Worm (Caenorhabditis elegans) whole organism, young adult: ENCODE data around the gene F35B3.7.

Source experiments
- B0035.1 ChIP-seq: sonication (generic microtip); optimal IDR thresholded peaks from 2 replicates; lab custom pipeline; 2016; ENCODE audit warnings: missing genetic modification characterization, mild to moderate bottlenecking, missing compliant biosample characterization, missing genotype, missing genetic modification reagents
- F22D6.2 ChIP-seq: sonication (generic microtip); optimal IDR thresholded peaks from 2 replicates; lab custom pipeline; 2016; ENCODE audit warnings: mild to moderate bottlenecking, missing genetic modification characterization, missing compliant biosample characterization
- F23B12.7 ChIP-seq: sonication (generic microtip); optimal IDR thresholded peaks from 2 replicates; lab custom pipeline; 2017; ENCODE audit warnings: missing genetic modification characterization, mild to moderate bottlenecking, missing compliant biosample characterization, antibody characterized with exemption, moderate library complexity; ENCODE audit not compliant: insufficient read depth
- F49E8.2 ChIP-seq: sonication (generic microtip); optimal IDR thresholded peaks from 3 replicates; lab custom pipeline; 2017; ENCODE audit warnings: missing genetic modification characterization, mild to moderate bottlenecking, missing compliant biosample characterization, antibody characterized with exemption, moderate library complexity; ENCODE audit not compliant: insufficient read depth
- F57C9.4 ChIP-seq: sonication (generic microtip); optimal IDR thresholded peaks from 2 replicates; lab custom pipeline; 2017; ENCODE audit warnings: mild to moderate bottlenecking, missing genetic modification characterization, missing compliant biosample characterization
- K12H6.12 ChIP-seq: fragments of 200-800 bp; sonication (Bioruptor generic); optimal IDR thresholded peaks from 2 replicates; lab custom pipeline; 2018; ENCODE audit warnings: mild to moderate bottlenecking, missing genetic modification characterization, missing compliant biosample characterization
- T07F8.4 ChIP-seq: sonication (generic microtip); optimal IDR thresholded peaks from 2 replicates; lab custom pipeline; 2016; ENCODE audit warnings: mild to moderate bottlenecking, missing genetic modification characterization, moderate library complexity, missing compliant biosample characterization
- Y53F4B.3 ChIP-seq: fragments of 200-800 bp; sonication (Bioruptor generic); IDR thresholded peaks from 2 replicates; pipeline ENCODE4 v1.3.6; 2022; ENCODE audit warnings: missing genetic modification reagents, missing genetic modification characterization, missing compliant biosample characterization
- Y53G8AR.9 ChIP-seq: fragments of 200-800 bp; sonication (Bioruptor generic); conservative IDR thresholded peaks from 2 replicates; pipeline ENCODE4 v1.3.6; 2022; ENCODE audit warnings: missing genetic modification reagents, missing genetic modification characterization, missing compliant biosample characterization
- ZK185.1 ChIP-seq: sonication (generic microtip); optimal IDR thresholded peaks from 2 replicates; lab custom pipeline; 2016; ENCODE audit warnings: mild to moderate bottlenecking, missing genetic modification characterization, missing compliant biosample characterization; ENCODE audit not compliant: poor library complexity, severe bottlenecking
- atf-7 ChIP-seq: sonication (generic microtip); optimal IDR thresholded peaks from 2 replicates; lab custom pipeline; 2017; ENCODE audit warnings: mild to moderate bottlenecking, missing genetic modification characterization, missing compliant biosample characterization
- attf-5 ChIP-seq: fragments of 200-800 bp; sonication (Bioruptor generic); optimal IDR thresholded peaks from 2 replicates; lab custom pipeline; 2018; ENCODE audit warnings: mild to moderate bottlenecking, missing genetic modification characterization, missing compliant biosample characterization
- cebp-1 ChIP-seq, 2 experiments: fragments of 200-800 bp in 1 of 2; sonication (Bioruptor generic) in 1 of 2; sonication (generic microtip) in 1 of 2; IDR thresholded peaks in 1 of 2; optimal IDR thresholded peaks in 1 of 2; 2 replicates each; pipeline versions ENCODE4 v1.3.6 to Lab custom; 2017 to 2022; ENCODE audit warnings: missing compliant biosample characterization in 2 of 2, missing genetic modification characterization in 2 of 2, mild to moderate bottlenecking in 1 of 2, missing genetic modification reagents in 1 of 2, moderate library complexity in 1 of 2
- chd-7 ChIP-seq: sonication (generic microtip); optimal IDR thresholded peaks from 2 replicates; lab custom pipeline; 2016; ENCODE audit warnings: mild to moderate bottlenecking, missing genetic modification characterization, moderate library complexity, missing compliant biosample characterization
- die-1 ChIP-seq: sonication (generic microtip); optimal IDR thresholded peaks from 2 replicates; lab custom pipeline; 2016; ENCODE audit warnings: missing genotype, mild to moderate bottlenecking, missing genetic modification characterization, missing compliant biosample characterization
- dox-1 ChIP-seq: fragments of 200-800 bp; sonication (Bioruptor generic); IDR thresholded peaks from 2 replicates; pipeline ENCODE4 v1.3.6; 2022; ENCODE audit warnings: missing genetic modification reagents, missing genetic modification characterization, missing compliant biosample characterization
- him-1 ChIP-seq: sonication (generic microtip); optimal IDR thresholded peaks from 2 replicates; lab custom pipeline; 2016; ENCODE audit warnings: missing genotype, missing genetic modification reagents, missing genetic modification characterization, missing compliant biosample characterization
- hlh-12 ChIP-seq: sonication (generic microtip); optimal IDR thresholded peaks from 2 replicates; lab custom pipeline; 2016; ENCODE audit warnings: missing genetic modification characterization, missing compliant biosample characterization
- hmg-20 ChIP-seq: fragments of 200-800 bp; sonication (Bioruptor generic); IDR thresholded peaks from 2 replicates; pipeline ENCODE4 v1.3.6; 2022; ENCODE audit warnings: missing genetic modification reagents, missing genetic modification characterization, missing compliant biosample characterization
- let-607 ChIP-seq, 2 experiments: fragments of 200-800 bp in 1 of 2; sonication (Bioruptor generic) in 1 of 2; sonication (generic microtip) in 1 of 2; optimal IDR thresholded peaks; 2 replicates each; lab custom pipeline; 2016 to 2018; ENCODE audit warnings: mild to moderate bottlenecking in 2 of 2, missing compliant biosample characterization in 2 of 2, missing genetic modification characterization in 2 of 2, moderate library complexity in 2 of 2, missing genotype in 1 of 2
- lin-26 ChIP-seq: fragments of 200-800 bp; sonication (Bioruptor generic); IDR thresholded peaks from 2 replicates; pipeline ENCODE4 v1.3.6; 2022; ENCODE audit warnings: missing genetic modification reagents, missing genetic modification characterization, missing compliant biosample characterization
- lin-40 ChIP-seq: sonication (generic microtip); optimal IDR thresholded peaks from 2 replicates; lab custom pipeline; 2016; ENCODE audit warnings: missing genetic modification characterization, mild to moderate bottlenecking, missing compliant biosample characterization, missing genotype, missing genetic modification reagents
- lin-54 ChIP-seq: fragments of 200-800 bp; sonication (Bioruptor generic); optimal IDR thresholded peaks from 2 replicates; lab custom pipeline; 2018; ENCODE audit warnings: mild to moderate bottlenecking, missing genetic modification characterization, missing compliant biosample characterization
- lir-1 ChIP-seq: fragments of 200-800 bp; sonication (Bioruptor generic); conservative IDR thresholded peaks from 2 replicates; pipeline ENCODE4 v1.3.6; 2022; ENCODE audit warnings: missing genetic modification reagents, missing genetic modification characterization, missing compliant biosample characterization
- madf-10 ChIP-seq: sonication (generic microtip); optimal IDR thresholded peaks from 2 replicates; lab custom pipeline; 2016; ENCODE audit warnings: mild to moderate bottlenecking, missing genetic modification characterization, missing compliant biosample characterization
- madf-3 ChIP-seq: fragments of 200-800 bp; sonication (Bioruptor generic); IDR thresholded peaks from 2 replicates; pipeline ENCODE4 v1.3.6; 2022; ENCODE audit warnings: missing genetic modification reagents, missing genetic modification characterization, missing compliant biosample characterization
- nfyb-1 ChIP-seq: fragments of 200-800 bp; sonication (Bioruptor generic); IDR thresholded peaks from 2 replicates; pipeline ENCODE4 v1.3.6; 2022; ENCODE audit warnings: missing genetic modification reagents, missing genetic modification characterization, missing compliant biosample characterization
- nhr-120 ChIP-seq: fragments of 200-800 bp; sonication (Bioruptor generic); IDR thresholded peaks from 2 replicates; pipeline ENCODE4 v1.3.6; 2022; ENCODE audit warnings: missing genetic modification characterization, missing compliant biosample characterization
- nhr-80 ChIP-seq: sonication (generic microtip); optimal IDR thresholded peaks from 2 replicates; lab custom pipeline; 2016; ENCODE audit warnings: missing genetic modification characterization, missing compliant biosample characterization
- nhr-90 ChIP-seq: sonication (generic microtip); optimal IDR thresholded peaks from 2 replicates; lab custom pipeline; 2016; ENCODE audit warnings: missing genotype, mild to moderate bottlenecking, missing genetic modification characterization, missing compliant biosample characterization
- pbrm-1 ChIP-seq: fragments of 200-800 bp; sonication (Bioruptor generic); IDR thresholded peaks from 2 replicates; pipeline ENCODE4 v1.3.6; 2022; ENCODE audit warnings: missing genetic modification reagents, missing genetic modification characterization, missing compliant biosample characterization
- sea-2 ChIP-seq: fragments of 200-800 bp; sonication (Bioruptor generic); IDR thresholded peaks from 2 replicates; pipeline ENCODE4 v1.3.6; 2022; ENCODE audit warnings: missing genetic modification characterization, missing compliant biosample characterization
- snpc-1.1 ChIP-seq: sonication (generic microtip); optimal IDR thresholded peaks from 2 replicates; lab custom pipeline; 2017; ENCODE audit warnings: missing genetic modification characterization, mild to moderate bottlenecking, missing compliant biosample characterization, antibody characterized with exemption, moderate library complexity, missing genotype, missing genetic modification reagents; ENCODE audit not compliant: insufficient read depth
- snpc-3.4 ChIP-seq: sonication (generic microtip); optimal IDR thresholded peaks from 2 replicates; lab custom pipeline; 2017; ENCODE audit warnings: missing genetic modification characterization, mild to moderate bottlenecking, missing compliant biosample characterization, antibody characterized with exemption, moderate library complexity, missing genotype, missing genetic modification reagents
- snpc-4 ChIP-seq, 5 experiments: fragments of 150-350 bp in 1 of 5; sonication (generic microtip) in 4 of 5; optimal IDR thresholded peaks; 2 replicates each; lab custom pipeline; 2014 to 2018; ENCODE audit warnings: missing genetic modification characterization in 5 of 5, missing biosample characterization in 3 of 5, antibody characterized with exemption in 2 of 5, mild to moderate bottlenecking in 2 of 5, missing compliant biosample characterization in 2 of 5, missing genotype in 2 of 5, moderate library complexity in 2 of 5, missing genetic modification reagents in 1 of 5
- somi-1 ChIP-seq: fragments of 200-800 bp; sonication (Bioruptor generic); optimal IDR thresholded peaks from 2 replicates; lab custom pipeline; 2018; ENCODE audit warnings: mild to moderate bottlenecking, missing genetic modification characterization, missing compliant biosample characterization
- tbp1 ChIP-seq: fragments of 200-800 bp; sonication (Bioruptor generic); optimal IDR thresholded peaks from 2 replicates; lab custom pipeline; 2018; ENCODE audit warnings: mild to moderate bottlenecking, missing genetic modification characterization, missing compliant biosample characterization
- tbx-9 ChIP-seq: sonication (generic microtip); optimal IDR thresholded peaks from 2 replicates; lab custom pipeline; 2016; ENCODE audit warnings: borderline replicate concordance, missing genetic modification characterization, inconsistent platforms, missing compliant biosample characterization
- tlf-1 ChIP-seq: fragments of 200-800 bp; sonication (Bioruptor generic); optimal IDR thresholded peaks from 2 replicates; lab custom pipeline; 2018; ENCODE audit warnings: mild to moderate bottlenecking, missing genetic modification characterization, missing compliant biosample characterization
- unc-62 ChIP-seq: fragments of 150-350 bp; optimal IDR thresholded peaks from 2 replicates; lab custom pipeline; 2014; ENCODE audit warnings: missing biosample characterization, missing genetic modification reagents, missing genetic modification characterization
- xnd-1 ChIP-seq: sonication (generic microtip); optimal IDR thresholded peaks from 2 replicates; lab custom pipeline; 2016; ENCODE audit warnings: missing genotype, missing genetic modification reagents, missing genetic modification characterization, missing compliant biosample characterization
- ztf-22 ChIP-seq: fragments of 200-800 bp; sonication (Bioruptor generic); optimal IDR thresholded peaks from 2 replicates; lab custom pipeline; 2018; ENCODE audit warnings: mild to moderate bottlenecking, missing genetic modification characterization, moderate library complexity, missing compliant biosample characterization
- ztf-25 ChIP-seq: fragments of 200-800 bp; sonication (Bioruptor generic); IDR thresholded peaks from 2 replicates; pipeline ENCODE4 v1.3.6; 2022; ENCODE audit warnings: missing genetic modification reagents, missing genetic modification characterization, missing compliant biosample characterization

F35B3.7 gene

DNA sequence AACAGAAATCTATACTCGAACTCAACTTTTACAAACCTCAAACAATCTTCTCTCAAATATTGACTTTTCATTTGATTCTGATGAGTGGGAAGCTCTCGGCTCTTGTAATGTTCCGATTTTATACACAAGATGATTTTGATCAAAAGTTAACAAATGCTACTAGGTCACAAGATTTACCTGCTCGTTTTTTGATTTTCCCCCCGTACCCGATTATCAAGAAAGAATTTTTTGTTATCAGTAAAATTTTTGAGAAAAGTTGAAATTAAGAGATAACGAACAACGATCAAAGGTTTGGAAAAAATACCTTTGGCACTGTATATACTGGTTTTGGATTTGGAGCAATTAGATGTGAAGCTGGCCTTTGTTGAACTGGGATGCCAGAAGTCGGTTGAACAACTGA lies 21.9 kb upstream of the F35B3.7 start:
- TF ChIP-seq hlh-12: no peak
- TF ChIP-seq nhr-120 (GFP tag; lab: Robert Waterston, UW): no peak
- TF ChIP-seq nhr-80: peak; percentile 44
- no peak for TF ChIP-seq snpc-1.1 (tag; lab: Kevin White, UChicago)
- no peak for TF ChIP-seq Y53F4B.3 (GFP tag; lab: Robert Waterston, UW)
- no peak for TF ChIP-seq die-1 (tag; lab: Kevin White, UChicago)
- no peak for TF ChIP-seq F57C9.4 (tag; lab: Kevin White, UChicago)
- no peak for TF ChIP-seq snpc-3.4
- no peak for TF ChIP-seq cebp-1 (GFP tag; IDR thresholded peaks at IDR 0.05; lab: Robert Waterston, UW)
- TF ChIP-seq cebp-1 (tag; optimal IDR thresholded peaks at IDR 0.05; lab: Kevin White, UChicago): peak; percentile 22
- TF ChIP-seq attf-5: no peak
- TF ChIP-seq nfyb-1 (GFP tag; lab: Robert Waterston, UW): no peak
- no peak for TF ChIP-seq lir-1
- TF ChIP-seq hmg-20 (GFP tag; lab: Robert Waterston, UW): no peak
- no peak for TF ChIP-seq lin-54 (GFP tag; lab: Kevin White, UChicago)

DNA sequence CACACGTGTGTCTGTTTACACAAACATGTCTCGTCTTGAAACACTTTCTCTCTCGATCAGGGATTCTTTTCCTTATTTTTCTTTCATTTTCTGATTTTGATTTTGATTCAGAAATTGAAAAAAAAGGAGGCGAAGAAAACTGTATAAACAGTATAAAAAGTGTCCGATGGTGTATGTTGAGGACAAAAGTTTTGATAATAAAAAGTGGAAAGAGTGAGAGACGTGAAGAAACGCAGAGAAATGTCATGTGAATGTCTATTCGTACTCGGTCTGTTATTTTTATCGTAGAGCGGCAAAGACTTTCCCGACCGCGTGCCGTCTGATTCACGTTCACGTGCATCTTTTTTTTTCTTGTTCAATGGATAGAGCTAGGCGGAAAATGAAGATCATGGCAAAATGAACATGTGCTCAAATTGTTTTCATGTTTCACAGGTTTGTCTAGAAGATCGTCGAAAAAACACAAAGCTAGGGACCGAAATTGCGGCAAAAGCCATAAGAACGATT lies 20.9 kb upstream of the F35B3.7 start:
- TF ChIP-seq madf-10 (tag; lab: Kevin White, UChicago): peak; percentile 42
- TF ChIP-seq unc-62: peak; percentile 40
- peak; percentile 29 for TF ChIP-seq ZK185.1 (tag; lab: Kevin White, UChicago)
- TF ChIP-seq attf-5: peak; percentile 23
- no peak for TF ChIP-seq F49E8.2 (tag; lab: Kevin White, UChicago)
- 0 out of 2 replicates have a peak, but pooled peaks have one; percentile 52 for TF ChIP-seq Y53G8AR.9
- TF ChIP-seq ztf-22: peak; percentile 54
- TF ChIP-seq lin-40 (tag; lab: Kevin White, UChicago): peak; percentile 83
- peak; percentile 59 for TF ChIP-seq tbp1 (GFP tag; lab: Kevin White, UChicago)
- TF ChIP-seq tlf-1: peak; percentile 67
- no peak for TF ChIP-seq nhr-90
- TF ChIP-seq madf-3: no peak
- 0 out of 2 replicates have a peak, but pooled peaks have one; percentile 49 for TF ChIP-seq lir-1
- peak; percentile 16 for TF ChIP-seq die-1 (tag; lab: Kevin White, UChicago)
- no peak for TF ChIP-seq cebp-1 (GFP tag; IDR thresholded peaks at IDR 0.05; lab: Robert Waterston, UW)
- TF ChIP-seq cebp-1 (tag; optimal IDR thresholded peaks at IDR 0.05; lab: Kevin White, UChicago): peak; percentile 71
- no peak for TF ChIP-seq snpc-4 (GFP tag; optimal IDR thresholded peaks at IDR 0.05; lab: Kevin White, UChicago)
- peak in 3 of 4 experiments; percentile 0 to 27 (median 20) for TF ChIP-seq snpc-4 (tag; optimal IDR thresholded peaks at IDR 0.05; lab: Kevin White, UChicago)
- TF ChIP-seq sea-2 (GFP tag; lab: Robert Waterston, UW): no peak
- peak; percentile 74 for TF ChIP-seq chd-7 (tag; lab: Kevin White, UChicago)
- peak in 1 of 2 experiments; percentile 32 for TF ChIP-seq let-607 (tag; optimal IDR thresholded peaks at IDR 0.05; lab: Kevin White, UChicago)
- peak; percentile 31; the same call in 1 of the 2 replicates for TF ChIP-seq pbrm-1 (GFP tag; lab: Robert Waterston, UW)
- peak; percentile 57 for TF ChIP-seq F22D6.2
- TF ChIP-seq lin-54 (GFP tag; lab: Kevin White, UChicago): peak; percentile 28
- TF ChIP-seq F57C9.4 (tag; lab: Kevin White, UChicago): no peak
- TF ChIP-seq F23B12.7 (tag; lab: Kevin White, UChicago): peak; percentile 40
- TF ChIP-seq atf-7 (tag; lab: Kevin White, UChicago): peak; percentile 74
- no peak for TF ChIP-seq tbx-9 (tag; lab: Kevin White, UChicago)
- TF ChIP-seq nhr-80: peak; percentile 87
- TF ChIP-seq him-1 (tag; lab: Kevin White, UChicago): no peak
- TF ChIP-seq somi-1 (GFP tag; lab: Kevin White, UChicago): peak; percentile 89
- TF ChIP-seq xnd-1 (tag; lab: Kevin White, UChicago): no peak
- TF ChIP-seq lin-26 (GFP tag; lab: Robert Waterston, UW): 0 out of 2 replicates have a peak, but pooled peaks have one; percentile 43
- no peak for TF ChIP-seq B0035.1
- TF ChIP-seq K12H6.12 (tag; lab: Kevin White, UChicago): peak; percentile 1
- TF ChIP-seq dox-1 (GFP tag; lab: Robert Waterston, UW): peak; percentile 64
- TF ChIP-seq T07F8.4 (tag; lab: Kevin White, UChicago): no peak
- TF ChIP-seq ztf-25 (GFP tag; lab: Robert Waterston, UW): no peak
